Comparison of ENCODE assay signal across 1 fruit fly cellular context in genomic region chr3L:7960707-7961695, dm6.
A peak's percentile ranks its signal among the peaks of the same experiment; 100 is the strongest.
TF ChIP-seq lines count a peak whose summit lies in the region.

No protein-coding gene starts in this region.

TF ChIP-seq in whole organism, embryonic, 481 proteins besides CTCF, POLR2A, EP300 and RAD21 (continued from another document):
- TF ChIP-seq HHEX (GFP tag; optimal IDR thresholded peaks at IDR 0.05; lab: Kevin White, UChicago) (no peak), p53 (GFP tag; optimal IDR thresholded peaks at IDR 0.05; lab: Kevin White, UChicago) (no peak), sens (GFP tag; lab: Kevin White, UChicago) (peak; percentile 73), pfk (GFP tag; optimal IDR thresholded peaks at IDR 0.05; lab: Kevin White, UChicago) (peak; percentile 37), CG13287 (GFP tag; IDR thresholded peaks at IDR 0.05; lab: Robert Waterston, UW; ENCODE audit: partially characterized antibody) (no peak), mirr (GFP tag; optimal IDR thresholded peaks at IDR 0.05; lab: Kevin White, UChicago) (peak; percentile 85), CG1024 (GFP tag; IDR thresholded peaks at IDR 0.05; lab: Robert Waterston, UW) (no peak)
TF ChIP-seq in whole organism, embryonic: peak in this region for 98.
